Fruit fly (Drosophila melanogaster): ENCODE measurements around the gene Ir67a.

Ir67a gene

dm6 chr3L:9497249-9497648 is 46.5 kb downstream of the Ir67a start:
- TF ChIP-seq cic (GFP tag; optimal IDR thresholded peaks at IDR 0.05) (no peak), tj (GFP tag; optimal IDR thresholded peaks at IDR 0.05) (peak; percentile 100), bab1 (GFP tag; optimal IDR thresholded peaks at IDR 0.05) (peak; percentile 7)
